Fruit fly (Drosophila melanogaster): ENCODE measurements around the gene CG14329.

CG14329 gene

DNA sequence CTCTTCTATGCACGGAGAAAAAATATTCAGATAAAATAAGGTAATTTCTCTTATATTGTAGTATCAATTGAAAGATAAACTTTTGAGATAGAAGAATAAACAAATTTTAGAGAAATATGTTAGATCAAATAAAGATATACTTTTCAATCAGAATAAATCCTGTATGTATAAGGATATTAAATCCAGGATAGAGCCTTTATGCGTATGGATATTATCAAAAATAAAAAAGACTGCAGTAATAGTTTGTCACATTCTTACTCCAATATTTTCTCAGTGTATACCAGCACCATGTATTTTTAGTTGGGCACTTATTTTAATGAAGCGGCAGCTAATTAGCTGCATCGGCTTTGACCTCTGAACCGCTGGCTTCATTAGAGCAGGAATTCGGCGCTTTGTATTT, 17.3 kb upstream of the CG14329 start:
- TF ChIP-seq CG10348 (GFP tag; IDR thresholded peaks at IDR 0.05) (no peak), CG4496 (GFP tag; IDR thresholded peaks at IDR 0.05) (no peak), Pif1B (GFP tag; optimal IDR thresholded peaks at IDR 0.05) (no peak), Ets98B (GFP tag; IDR thresholded peaks at IDR 0.05) (no peak), CG9948 (tag; optimal IDR thresholded peaks at IDR 0.05) (no peak), Snoo (tag; optimal IDR thresholded peaks at IDR 0.05) (no peak), CG12605 (GFP tag; IDR thresholded peaks at IDR 0.05) (no peak), gl (tag; optimal IDR thresholded peaks at IDR 0.05) (no peak), CG8301 (tag; optimal IDR thresholded peaks at IDR 0.05) (no peak), CG17806 (tag; optimal IDR thresholded peaks at IDR 0.05) (no peak), Pif1A (GFP tag; optimal IDR thresholded peaks at IDR 0.05) (no peak), CG14655 (GFP tag; optimal IDR thresholded peaks at IDR 0.05) (no peak)

DNA sequence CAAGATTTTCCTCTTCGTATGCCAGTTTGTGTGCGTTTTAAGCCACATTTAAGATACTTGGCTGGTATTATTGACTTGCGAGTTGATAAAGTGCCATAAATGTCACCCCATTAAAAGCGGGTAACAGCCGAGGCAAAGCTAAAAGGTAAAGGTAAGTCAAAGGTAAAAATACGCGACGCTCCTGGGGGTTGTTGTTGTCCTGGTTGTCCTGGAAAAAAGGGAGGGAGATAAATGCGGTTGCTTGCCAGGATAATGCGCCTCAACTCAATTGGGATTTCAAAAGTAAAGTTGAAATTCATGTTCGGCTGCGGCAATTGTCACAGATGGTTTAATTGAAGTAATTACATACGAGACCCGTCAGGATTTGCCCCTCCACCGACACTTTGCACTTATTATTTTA, 15.7 kb upstream of the CG14329 start:
- TF ChIP-seq CG15710 (tag; optimal IDR thresholded peaks at IDR 0.05) (no peak), Ets98B (GFP tag; IDR thresholded peaks at IDR 0.05) (no peak), CG4496 (GFP tag; IDR thresholded peaks at IDR 0.05) (no peak), CG8159 (tag; optimal IDR thresholded peaks at IDR 0.05) (no peak), CG17806 (tag; optimal IDR thresholded peaks at IDR 0.05) (no peak), Pif1B (GFP tag; optimal IDR thresholded peaks at IDR 0.05) (no peak), EcR (GFP tag; optimal IDR thresholded peaks at IDR 0.05) (no peak)

DNA sequence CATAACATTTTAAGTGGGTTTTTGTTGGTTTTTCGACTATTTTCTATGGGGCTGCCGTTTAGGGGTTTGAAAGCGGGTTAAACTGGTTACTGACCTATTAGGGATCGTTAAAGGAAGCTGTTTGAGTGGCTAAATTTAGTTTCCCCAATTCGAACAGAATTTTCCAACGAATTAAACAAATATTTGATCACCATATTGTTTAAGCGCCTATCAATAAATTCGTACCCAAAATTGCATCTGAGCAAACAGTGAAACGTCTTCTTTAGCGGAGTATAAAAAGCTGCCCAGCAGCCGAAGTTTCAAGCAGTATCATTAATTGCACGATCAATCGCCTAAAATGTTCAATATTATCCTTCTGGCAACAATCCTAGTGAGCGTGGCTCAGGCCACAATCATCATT, 15.1 kb upstream of the CG14329 start, which contains the start of gene Sgs5bis:
Gene Sgs5bis (plus strand): TSS at position 301 of the 400 bp plus-strand sequence.
- no peak for TF ChIP-seq CG17806 (tag; optimal IDR thresholded peaks at IDR 0.05)
- TF ChIP-seq Pif1B (GFP tag; optimal IDR thresholded peaks at IDR 0.05) = no peak
- no peak for TF ChIP-seq CG4496 (GFP tag; IDR thresholded peaks at IDR 0.05)

DNA sequence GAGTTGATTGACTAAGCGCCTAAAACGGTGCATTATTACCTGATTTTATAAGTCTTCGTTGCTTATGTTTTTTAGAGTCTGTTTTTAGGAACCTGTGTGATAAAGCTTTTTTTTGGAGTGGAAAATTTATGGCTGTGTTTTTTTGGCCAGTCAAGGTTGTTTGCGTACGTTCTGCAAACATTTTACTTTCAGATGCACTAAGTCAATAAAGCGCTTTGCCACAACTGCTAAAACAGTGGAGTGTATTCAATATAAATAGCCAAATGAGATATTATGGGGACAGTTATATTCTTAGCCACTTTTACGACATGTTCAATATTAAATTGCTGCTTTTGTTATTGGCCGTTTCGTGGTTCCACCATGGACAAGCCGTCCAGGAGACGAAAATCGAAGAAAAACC, 14.1 kb upstream of the CG14329 start, which contains the start of gene Sgs5:
Gene Sgs5 (plus strand): TSS at position 279 of the 400 bp plus-strand sequence.
- TF ChIP-seq CG8159 (tag; optimal IDR thresholded peaks at IDR 0.05) (no peak), CG12605 (GFP tag; IDR thresholded peaks at IDR 0.05) (no peak), CG15710 (tag; optimal IDR thresholded peaks at IDR 0.05) (no peak)

DNA sequence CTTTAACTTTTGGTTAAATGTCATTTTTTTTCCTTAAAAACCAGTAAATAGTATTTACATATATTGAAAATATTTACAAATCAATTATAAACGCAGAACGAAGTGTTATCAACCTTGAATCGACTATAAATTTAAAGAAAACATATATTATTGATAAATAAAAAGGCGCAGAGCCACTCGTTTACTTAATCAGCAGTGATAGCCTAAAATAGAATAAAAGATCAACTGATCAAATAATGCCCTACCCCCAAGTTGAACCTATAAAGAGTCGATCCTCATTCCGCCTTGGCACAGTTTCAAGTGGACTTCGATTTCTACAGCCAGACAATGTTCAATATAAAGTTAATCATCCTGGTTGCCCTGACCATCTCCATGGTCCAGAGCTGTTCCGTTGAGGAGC, 12.9 kb upstream of the CG14329 start, which contains the start of gene CG7606:
Gene CG7606 (plus strand): TSS at position 301 of the 400 bp plus-strand sequence.
- no peak for TF ChIP-seq EcR (GFP tag; optimal IDR thresholded peaks at IDR 0.05)
- no peak for TF ChIP-seq CG13204 (GFP tag; optimal IDR thresholded peaks at IDR 0.05)
- TF ChIP-seq D1 (tag; optimal IDR thresholded peaks at IDR 0.05) = no peak
- TF ChIP-seq CG15710 (tag; optimal IDR thresholded peaks at IDR 0.05) = no peak
- no peak for TF ChIP-seq fd96Ca (GFP tag; IDR thresholded peaks at IDR 0.05)
- TF ChIP-seq CG12605 (GFP tag; IDR thresholded peaks at IDR 0.05) = no peak
- no peak for TF ChIP-seq CG8159 (tag; optimal IDR thresholded peaks at IDR 0.05)
- no peak for TF ChIP-seq Pif1B (GFP tag; optimal IDR thresholded peaks at IDR 0.05)
- no peak for TF ChIP-seq rn (GFP tag; IDR thresholded peaks at IDR 0.05)
- TF ChIP-seq CG14655 (GFP tag; optimal IDR thresholded peaks at IDR 0.05) = no peak
- no peak for TF ChIP-seq Ets98B (GFP tag; IDR thresholded peaks at IDR 0.05)
- no peak for TF ChIP-seq CG32121 (GFP tag; IDR thresholded peaks at IDR 0.05)
- no peak for TF ChIP-seq gl (tag; optimal IDR thresholded peaks at IDR 0.05)
- no peak for TF ChIP-seq CG9948 (tag; optimal IDR thresholded peaks at IDR 0.05)
- no peak for TF ChIP-seq CG4496 (GFP tag; IDR thresholded peaks at IDR 0.05)
- TF ChIP-seq CG10348 (GFP tag; IDR thresholded peaks at IDR 0.05) = no peak

DNA sequence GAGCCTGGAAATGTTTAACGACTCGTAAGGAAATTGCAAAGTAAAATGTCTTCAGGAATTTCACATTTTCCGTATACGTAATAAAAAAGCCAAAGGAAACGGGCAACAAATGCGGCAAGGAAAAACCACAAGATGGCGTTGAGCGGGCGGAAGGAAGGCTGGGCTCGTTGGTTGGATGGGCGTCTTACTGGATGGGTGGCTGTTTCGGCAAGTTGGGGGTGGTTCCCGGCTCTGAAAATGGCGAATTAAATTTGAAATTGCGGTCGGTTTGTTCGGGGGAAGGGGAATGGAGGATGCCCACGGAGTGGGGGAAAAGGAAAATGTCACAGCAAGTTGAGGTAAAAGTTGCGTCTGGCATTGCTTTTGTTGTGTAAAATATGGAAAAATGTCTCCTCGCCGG, 9.5 kb upstream of the CG14329 start:
- TF ChIP-seq D1 (tag; optimal IDR thresholded peaks at IDR 0.05) (no peak), CG14655 (GFP tag; optimal IDR thresholded peaks at IDR 0.05) (no peak), CG15710 (tag; optimal IDR thresholded peaks at IDR 0.05) (no peak), CG12605 (GFP tag; IDR thresholded peaks at IDR 0.05) (no peak), Ets98B (GFP tag; IDR thresholded peaks at IDR 0.05) (no peak), CG8301 (tag; optimal IDR thresholded peaks at IDR 0.05) (no peak)

DNA sequence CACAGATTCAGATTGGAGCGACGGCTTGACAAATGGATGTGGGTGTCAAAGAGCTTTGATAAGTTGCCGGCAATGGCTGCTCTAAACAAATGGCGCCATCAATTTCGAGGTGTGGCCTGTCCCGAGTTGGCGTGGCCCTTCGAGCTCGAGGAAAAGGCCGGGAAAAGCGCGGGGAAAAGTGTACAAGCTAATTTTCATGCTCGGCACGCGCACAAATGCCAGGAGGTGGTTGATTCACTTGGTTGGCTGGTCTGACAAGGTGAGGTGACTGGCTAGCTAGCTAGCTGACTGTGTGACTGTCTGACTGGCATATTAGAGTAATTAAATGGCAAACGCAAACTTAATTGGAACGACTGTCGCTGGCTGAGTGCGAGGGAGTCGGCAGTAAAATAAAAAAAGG, 7.3 kb upstream of the CG14329 start:
- TF ChIP-seq D1 (tag; optimal IDR thresholded peaks at IDR 0.05) (no peak), fd96Ca (GFP tag; IDR thresholded peaks at IDR 0.05) (no peak), CG17806 (tag; optimal IDR thresholded peaks at IDR 0.05) (no peak), Snoo (tag; optimal IDR thresholded peaks at IDR 0.05) (no peak), Pif1B (GFP tag; optimal IDR thresholded peaks at IDR 0.05) (no peak), Pif1A (GFP tag; optimal IDR thresholded peaks at IDR 0.05) (no peak), rn (GFP tag; IDR thresholded peaks at IDR 0.05) (no peak), CG15710 (tag; optimal IDR thresholded peaks at IDR 0.05) (no peak), Ets98B (GFP tag; IDR thresholded peaks at IDR 0.05) (no peak), CG12605 (GFP tag; IDR thresholded peaks at IDR 0.05) (no peak)

DNA sequence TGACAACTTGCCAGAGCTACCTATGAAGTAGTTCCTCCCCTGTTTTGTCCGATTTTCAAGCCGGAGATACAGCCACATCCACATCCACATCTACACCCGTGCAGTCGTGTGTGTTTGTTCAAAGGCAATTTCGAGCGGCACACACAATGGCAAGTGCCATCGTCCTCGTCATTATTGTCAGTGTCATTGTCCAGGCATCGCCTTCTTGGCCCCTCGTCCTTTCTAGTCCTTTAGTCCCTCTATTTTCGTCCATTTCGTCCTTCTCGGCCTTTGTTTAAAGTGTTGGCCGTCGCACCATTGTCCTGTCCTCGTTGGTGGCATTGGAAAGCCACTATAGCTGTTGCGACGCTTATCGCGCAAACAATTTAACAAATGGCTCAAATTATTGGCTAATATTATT, 6.2 kb upstream of the CG14329 start:
- TF ChIP-seq D1 (tag; optimal IDR thresholded peaks at IDR 0.05) (no peak), CG10348 (GFP tag; IDR thresholded peaks at IDR 0.05) (no peak), Pif1B (GFP tag; optimal IDR thresholded peaks at IDR 0.05) (no peak), CG12605 (GFP tag; IDR thresholded peaks at IDR 0.05) (no peak), fd96Ca (GFP tag; IDR thresholded peaks at IDR 0.05) (no peak), CG8301 (tag; optimal IDR thresholded peaks at IDR 0.05) (no peak), CG15710 (tag; optimal IDR thresholded peaks at IDR 0.05) (no peak), Pif1A (GFP tag; optimal IDR thresholded peaks at IDR 0.05) (no peak), rn (GFP tag; IDR thresholded peaks at IDR 0.05) (no peak), Snoo (tag; optimal IDR thresholded peaks at IDR 0.05) (no peak), Ets98B (GFP tag; IDR thresholded peaks at IDR 0.05) (no peak), CG32121 (GFP tag; IDR thresholded peaks at IDR 0.05) (no peak), CG9948 (tag; optimal IDR thresholded peaks at IDR 0.05) (no peak), EcR (GFP tag; optimal IDR thresholded peaks at IDR 0.05) (no peak)
